Worm (Caenorhabditis elegans): ENCODE data around the gene ZC404.1.

Gene ZC404.1

ce11 chrV:6830755-6831227 lies 36.8 kb downstream of the ZC404.1 start, which contains the start of gene col-142:
TSS of gene col-142 (plus strand) at chrV:6831177.
- TF ChIP-seq sdz-38 (tag; optimal IDR thresholded peaks at IDR 0.05), result no peak
- TF ChIP-seq ztf-6 (GFP tag; IDR thresholded peaks at IDR 0.05), result no peak
- TF ChIP-seq F23B12.7 (tag; optimal IDR thresholded peaks at IDR 0.05; ENCODE audit: insufficient read depth), result no peak
- no peak for TF ChIP-seq unc-130 (GFP tag; optimal IDR thresholded peaks at IDR 0.05)
- no peak for TF ChIP-seq nhr-80 (tag; optimal IDR thresholded peaks at IDR 0.05)
- TF ChIP-seq snpc-3.4 (tag; optimal IDR thresholded peaks at IDR 0.05), result no peak
- TF ChIP-seq K12H6.12 (tag; optimal IDR thresholded peaks at IDR 0.05), result no peak
- no peak for TF ChIP-seq F49E8.2 (tag; optimal IDR thresholded peaks at IDR 0.05; ENCODE audit: insufficient read depth)
- no peak for TF ChIP-seq lir-1 (GFP tag; conservative IDR thresholded peaks at IDR 0.05)
- no peak for TF ChIP-seq F57C9.4 (tag; optimal IDR thresholded peaks at IDR 0.05)
- no peak for TF ChIP-seq hmg-20 (GFP tag; IDR thresholded peaks at IDR 0.05)
- TF ChIP-seq lag-1 (GFP tag; IDR thresholded peaks at IDR 0.05), result no peak
- TF ChIP-seq unc-62 (GFP tag; optimal IDR thresholded peaks at IDR 0.05), result no peak
- no peak for TF ChIP-seq egl-44 (GFP tag; IDR thresholded peaks at IDR 0.05)
- TF ChIP-seq mxl-1 (tag; optimal IDR thresholded peaks at IDR 0.05), result no peak
- TF ChIP-seq madf-10 (tag; optimal IDR thresholded peaks at IDR 0.05), result no peak
- no peak for TF ChIP-seq B0336.3 (GFP tag; IDR thresholded peaks at IDR 0.05)
- TF ChIP-seq F52B5.7 (tag; optimal IDR thresholded peaks at IDR 0.05), result no peak
- no peak for TF ChIP-seq pha-4 (tag; optimal IDR thresholded peaks at IDR 0.05)

- TF ChIP-seq lin-40 (tag; optimal IDR thresholded peaks at IDR 0.05) (no peak), zfh-2 (GFP tag; conservative IDR thresholded peaks at IDR 0.05) (peak; percentile 77), egrh-3 (GFP tag; IDR thresholded peaks at IDR 0.05) (peak; percentile 90), unc-130 (GFP tag; optimal IDR thresholded peaks at IDR 0.05) (no peak), sea-2 (GFP tag; IDR thresholded peaks at IDR 0.05) (no peak)
Observed at ce11 chrV:6831539-6831938, 37.5 kb downstream of the ZC404.1 start.

ce11 chrV:6835242-6835641 lies 41.3 kb downstream of the ZC404.1 start, which contains the start of the genes T15B7.14 and col-143:
TSS of gene T15B7.14 (minus strand) at chrV:6835342.
TSS of gene col-143 (plus strand) at chrV:6835635.
- TF ChIP-seq nhr-179 (tag; optimal IDR thresholded peaks at IDR 0.05) (no peak), B0035.1 (tag; optimal IDR thresholded peaks at IDR 0.05) (no peak), ztf-26 (tag; optimal IDR thresholded peaks at IDR 0.05) (no peak), K11D2.4 (GFP tag; IDR thresholded peaks at IDR 0.05) (no peak), Y53G8AR.9 (GFP tag; conservative IDR thresholded peaks at IDR 0.05) (no peak), hmg-20 (GFP tag; IDR thresholded peaks at IDR 0.05) (no peak), nfya-2 (GFP tag; IDR thresholded peaks at IDR 0.05) (no peak), lin-26 (GFP tag; IDR thresholded peaks at IDR 0.05) (no peak), C06A6.2 (GFP tag; conservative IDR thresholded peaks at IDR 0.05) (no peak), attf-3 (GFP tag; conservative IDR thresholded peaks at IDR 0.05) (no peak), zim-3 (tag; optimal IDR thresholded peaks at IDR 0.05) (no peak), mes-4 (tag; optimal IDR thresholded peaks at IDR 0.05) (no peak), him-1 (tag; optimal IDR thresholded peaks at IDR 0.05) (no peak), madf-8 (GFP tag; conservative IDR thresholded peaks at IDR 0.05) (no peak), B0019.2 (GFP tag; conservative IDR thresholded peaks at IDR 0.05) (no peak), K12H6.12 (tag; optimal IDR thresholded peaks at IDR 0.05) (no peak), hsf-1 (GFP tag; IDR thresholded peaks at IDR 0.05) (no peak)

Data from whole organism, young adult.